Worm (Caenorhabditis elegans) whole organism, early embryonic: ENCODE measurements around the gene Y54G2A.49.

Source experiments
- B0310.2 ChIP-seq: sonication (generic microtip); optimal IDR thresholded peaks from 2 replicates; lab custom pipeline; 2016; ENCODE audit warnings: mild to moderate bottlenecking, missing genetic modification characterization, missing compliant biosample characterization
- F13C5.2 ChIP-seq: sonication (generic microtip); optimal IDR thresholded peaks from 2 replicates; lab custom pipeline; 2017; ENCODE audit warnings: mild to moderate bottlenecking, missing genetic modification characterization, inconsistent platforms, missing compliant biosample characterization
- aly-1 ChIP-seq: sonication (generic microtip); optimal IDR thresholded peaks from 2 replicates; lab custom pipeline; 2016; ENCODE audit warnings: missing genetic modification characterization, missing compliant biosample characterization
- ama-1 ChIP-seq: fragments of 150-350 bp; optimal IDR thresholded peaks from 2 replicates; lab custom pipeline; 2014
- ceh-13 ChIP-seq: fragments of 200-800 bp; sonication (Bioruptor generic); optimal IDR thresholded peaks from 2 replicates; lab custom pipeline; 2018; ENCODE audit warnings: mild to moderate bottlenecking, missing genetic modification characterization, missing compliant biosample characterization
- ceh-36 ChIP-seq: sonication (generic microtip); optimal IDR thresholded peaks from 2 replicates; lab custom pipeline; 2016; ENCODE audit warnings: missing genetic modification characterization, inconsistent platforms, missing compliant biosample characterization
- ets-7 ChIP-seq: sonication (generic microtip); optimal IDR thresholded peaks from 2 replicates; lab custom pipeline; 2016; ENCODE audit warnings: missing genotype, missing genetic modification characterization, missing compliant biosample characterization
- flt-1 ChIP-seq: fragments of 200-800 bp; sonication (Bioruptor generic); IDR thresholded peaks from 2 replicates; pipeline ENCODE4 v1.3.6; 2022; ENCODE audit warnings: missing genetic modification characterization, missing compliant biosample characterization
- hmbx-1 ChIP-seq: sonication (generic microtip); optimal IDR thresholded peaks from 2 replicates; lab custom pipeline; 2016; ENCODE audit warnings: mild to moderate bottlenecking, missing genetic modification characterization, missing compliant biosample characterization
- hmg-4 ChIP-seq: fragments of 200-800 bp; sonication (Bioruptor generic); optimal IDR thresholded peaks from 2 replicates; lab custom pipeline; 2018; ENCODE audit warnings: mild to moderate bottlenecking, missing genetic modification characterization, missing compliant biosample characterization
- hnd-1 ChIP-seq: sonication (generic microtip); optimal IDR thresholded peaks from 2 replicates; lab custom pipeline; 2016; ENCODE audit warnings: missing genetic modification characterization, missing compliant biosample characterization
- pes-1 ChIP-seq: fragments of 200-800 bp; sonication (Bioruptor generic); IDR thresholded peaks from 2 replicates; pipeline ENCODE4 v1.3.6; 2022; ENCODE audit warnings: missing genetic modification reagents, missing genetic modification characterization, missing compliant biosample characterization
- scrt-1 ChIP-seq: fragments of 200-800 bp; sonication (Bioruptor generic); IDR thresholded peaks from 2 replicates; pipeline ENCODE4 v1.3.6; 2022; ENCODE audit warnings: missing genetic modification characterization, missing compliant biosample characterization
- sea-1 ChIP-seq: fragments of 200-800 bp; sonication (Bioruptor generic); conservative IDR thresholded peaks from 2 replicates; pipeline ENCODE4 v1.3.6; 2022; ENCODE audit warnings: missing genetic modification characterization, missing compliant biosample characterization
- tbx-11 ChIP-seq: fragments of 200-800 bp; sonication (Bioruptor generic); IDR thresholded peaks from 2 replicates; pipeline ENCODE4 v1.3.6; 2022; ENCODE audit warnings: missing genetic modification characterization, missing compliant biosample characterization
- tbx-37 ChIP-seq: fragments of 200-800 bp; sonication (Bioruptor generic); conservative IDR thresholded peaks from 2 replicates; pipeline ENCODE4 v1.3.6; 2022; ENCODE audit warnings: missing genetic modification reagents, missing genetic modification characterization, missing compliant biosample characterization
- tra-4 ChIP-seq: sonication (generic microtip); optimal IDR thresholded peaks from 2 replicates; lab custom pipeline; 2017; ENCODE audit warnings: missing genetic modification characterization, missing compliant biosample characterization

Gene Y54G2A.49

ce11 chrIV:2855056-2855752 is 2.1 kb upstream of the Y54G2A.49 start:
- TF ChIP-seq ceh-36 (tag; lab: Kevin White, UChicago), result no peak

DNA sequence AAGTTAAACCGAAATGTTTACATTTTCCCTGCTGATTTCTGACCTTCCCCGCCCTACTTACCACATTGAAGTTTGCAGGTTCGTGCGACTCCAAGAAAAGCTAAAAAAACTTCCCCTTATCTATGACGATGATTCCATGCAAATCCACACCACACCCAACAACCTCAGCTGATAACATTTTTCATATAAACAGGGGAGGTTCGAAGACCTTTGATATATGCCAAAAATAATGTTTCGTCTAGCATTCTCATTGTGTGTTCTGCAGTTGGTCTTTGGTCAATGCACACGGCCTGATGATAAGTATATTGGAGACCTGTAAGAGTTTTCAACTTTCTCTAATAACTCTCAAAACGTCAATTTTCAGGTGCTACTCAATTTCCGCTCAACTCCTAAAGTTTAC is 1.1 kb upstream of the Y54G2A.49 start:
- no peak for TF ChIP-seq ceh-36 (tag; lab: Kevin White, UChicago)
- TF ChIP-seq ets-7 (tag; lab: Kevin White, UChicago), result no peak
- TF ChIP-seq tbx-37 (GFP tag; lab: Robert Waterston, UW), result no peak
- no peak for TF ChIP-seq tra-4 (tag; lab: Kevin White, UChicago)
- TF ChIP-seq scrt-1, result no peak
- no peak for TF ChIP-seq pes-1 (GFP tag; lab: Robert Waterston, UW)
- no peak for TF ChIP-seq flt-1 (GFP tag; lab: Robert Waterston, UW)
- TF ChIP-seq ceh-13 (GFP tag; lab: Kevin White, UChicago), result no peak
- no peak for TF ChIP-seq tbx-11
- no peak for TF ChIP-seq F13C5.2 (tag; lab: Kevin White, UChicago)
- TF ChIP-seq hnd-1, result no peak

- TF ChIP-seq tbx-37 (GFP tag; lab: Robert Waterston, UW), result no peak
- TF ChIP-seq pes-1 (GFP tag; lab: Robert Waterston, UW), result no peak
- no peak for TF ChIP-seq tbx-11
- TF ChIP-seq hmg-4, result no peak
These were observed 1.4 kb downstream of the Y54G2A.49 start for ce11 chrIV:2851625-2852024.

ce11 chrIV:2850586-2850985 is 2.5 kb downstream of the Y54G2A.49 start, which contains the start of gene clec-85:
Gene clec-85, plus strand, starts transcription at chrIV:2850886.
- TF ChIP-seq F13C5.2 (tag; lab: Kevin White, UChicago) (no peak), tbx-11 (no peak), tbx-37 (GFP tag; lab: Robert Waterston, UW) (no peak), scrt-1 (no peak), ama-1 (lab: Kevin White, UChicago) (no peak), aly-1 (tag; lab: Kevin White, UChicago) (no peak), pes-1 (GFP tag; lab: Robert Waterston, UW) (no peak), ceh-36 (tag; lab: Kevin White, UChicago) (no peak), ceh-13 (GFP tag; lab: Kevin White, UChicago) (no peak), tra-4 (tag; lab: Kevin White, UChicago) (no peak), hmbx-1 (no peak), hnd-1 (no peak), flt-1 (GFP tag; lab: Robert Waterston, UW) (no peak), B0310.2 (tag; lab: Kevin White, UChicago) (no peak), ets-7 (tag; lab: Kevin White, UChicago) (no peak), sea-1 (GFP tag; lab: Robert Waterston, UW) (no peak)

- no peak for TF ChIP-seq ama-1 (lab: Kevin White, UChicago)
- no peak for TF ChIP-seq flt-1 (GFP tag; lab: Robert Waterston, UW)
- no peak for TF ChIP-seq F13C5.2 (tag; lab: Kevin White, UChicago)
- no peak for TF ChIP-seq tbx-37 (GFP tag; lab: Robert Waterston, UW)
- TF ChIP-seq ceh-36 (tag; lab: Kevin White, UChicago), result no peak
- no peak for TF ChIP-seq hnd-1
- no peak for TF ChIP-seq sea-1 (GFP tag; lab: Robert Waterston, UW)
- TF ChIP-seq scrt-1, result no peak
- TF ChIP-seq pes-1 (GFP tag; lab: Robert Waterston, UW), result no peak
- no peak for TF ChIP-seq tra-4 (tag; lab: Kevin White, UChicago)
- TF ChIP-seq ceh-13 (GFP tag; lab: Kevin White, UChicago), result no peak
- TF ChIP-seq aly-1 (tag; lab: Kevin White, UChicago), result no peak
- TF ChIP-seq hmbx-1, result no peak
- TF ChIP-seq hmg-4, result no peak
These were observed 3.8 kb downstream of the Y54G2A.49 start for ce11 chrIV:2849269-2849668.

DNA sequence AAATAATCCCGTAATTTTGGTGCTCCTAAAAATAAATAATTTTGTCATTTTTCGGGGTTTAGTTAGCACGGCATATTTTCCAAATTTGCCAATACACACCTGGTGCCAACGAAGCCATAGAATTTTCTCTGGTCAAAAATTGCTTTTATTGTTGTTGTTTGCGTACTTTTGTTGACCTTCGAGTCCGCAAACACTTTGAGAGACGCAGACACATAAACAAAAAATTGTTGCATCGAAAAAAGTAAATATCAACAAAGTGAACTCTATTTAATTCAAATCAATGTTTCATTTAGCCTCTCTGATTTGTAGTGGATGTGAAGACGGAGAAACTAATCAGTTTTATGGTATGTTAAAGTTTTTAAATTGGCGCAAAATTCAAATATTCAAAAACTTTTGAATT is 6.8 kb downstream of the Y54G2A.49 start, which contains the start of gene Y54G2A.40:
TSS of gene Y54G2A.40 (plus strand) at position 213 of the 400 bp plus-strand sequence.
- TF ChIP-seq scrt-1 (no peak), tbx-11 (no peak), sea-1 (GFP tag; lab: Robert Waterston, UW) (no peak), tbx-37 (GFP tag; lab: Robert Waterston, UW) (no peak), ceh-13 (GFP tag; lab: Kevin White, UChicago) (no peak), aly-1 (tag; lab: Kevin White, UChicago) (no peak), ama-1 (lab: Kevin White, UChicago) (no peak), pes-1 (GFP tag; lab: Robert Waterston, UW) (no peak), ets-7 (tag; lab: Kevin White, UChicago) (no peak), tra-4 (tag; lab: Kevin White, UChicago) (no peak), F13C5.2 (tag; lab: Kevin White, UChicago) (no peak), hnd-1 (no peak), ceh-36 (tag; lab: Kevin White, UChicago) (no peak), hmg-4 (no peak), flt-1 (GFP tag; lab: Robert Waterston, UW) (no peak), B0310.2 (tag; lab: Kevin White, UChicago) (no peak)

- no peak for TF ChIP-seq aly-1 (tag; lab: Kevin White, UChicago)
These were observed 9.2 kb downstream of the Y54G2A.49 start, which contains the start of gene Y54G2A.15 for ce11 chrIV:2843882-2844281. Gene Y54G2A.15, minus strand, starts transcription at chrIV:2843982.

ce11 chrIV:2842162-2842561 is 10.9 kb downstream of the Y54G2A.49 start, which contains the start of gene clec-84:
Gene clec-84, plus strand, starts transcription at chrIV:2842462.
- TF ChIP-seq hmg-4 (no peak), hnd-1 (no peak), F13C5.2 (tag; lab: Kevin White, UChicago) (no peak), pes-1 (GFP tag; lab: Robert Waterston, UW) (no peak)
